Fruit fly (Drosophila melanogaster): ENCODE data around the gene wrm1.

The wrm1 gene

DNA sequence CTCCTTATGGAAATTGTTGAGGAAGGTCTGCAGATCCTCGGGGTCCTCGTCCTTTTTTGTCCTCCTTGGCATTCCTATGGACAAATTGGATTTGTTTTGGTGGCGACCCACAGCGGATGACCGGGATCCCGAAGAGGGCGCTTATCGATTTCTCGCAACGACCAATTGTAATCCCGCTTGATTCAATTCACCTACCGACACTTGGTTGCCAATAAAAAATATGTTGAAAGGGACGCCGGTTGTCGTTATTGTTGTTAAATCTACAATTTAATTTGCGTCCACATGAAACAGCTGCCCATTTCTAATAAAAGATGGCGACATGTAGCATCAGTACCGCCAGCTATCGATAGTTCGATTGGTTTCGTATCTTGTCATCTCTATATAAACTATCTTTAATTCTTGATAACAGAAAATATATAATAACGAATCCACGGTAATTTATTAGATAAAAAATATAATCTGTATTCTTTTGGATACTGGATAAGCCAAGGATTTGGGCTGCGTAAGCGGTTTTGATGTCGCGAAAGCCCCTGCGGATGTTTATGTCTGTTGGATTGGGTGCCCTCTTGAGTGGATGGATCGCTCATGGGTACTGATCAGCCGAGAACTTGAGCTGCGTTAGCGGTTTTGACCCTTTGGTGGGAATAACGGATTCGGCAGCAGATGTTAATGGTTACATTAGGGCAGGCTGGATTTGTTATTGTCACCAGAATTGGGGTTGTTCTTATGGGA, 21.5 kb upstream of the wrm1 start, which contains the start of gene CTCF:
CTCF (minus strand) TSS at position 328 of the 732 bp plus-strand sequence.
- TF ChIP-seq hbn (GFP tag; IDR thresholded peaks at IDR 0.05; ENCODE audit: partially characterized antibody) (peak; percentile 61), CG34422 (GFP tag; IDR thresholded peaks at IDR 0.05) (peak; percentile 63), CG18619 (GFP tag; optimal IDR thresholded peaks at IDR 0.05) (peak; percentile 7), ranshi (GFP tag; IDR thresholded peaks at IDR 0.05) (no peak), HmgZ (tag; optimal IDR thresholded peaks at IDR 0.05) (peak; percentile 24), CG9932 (GFP tag; IDR thresholded peaks at IDR 0.05) (peak; percentile 43), emc (GFP tag; optimal IDR thresholded peaks at IDR 0.05) (no peak), CG15269 (tag; optimal IDR thresholded peaks at IDR 0.05) (peak; percentile 37), Trl (optimal IDR thresholded peaks at IDR 0.05) (no peak), Trl (GFP tag; optimal IDR thresholded peaks at IDR 0.05) (peak; percentile 17), CG9876 (GFP tag; optimal IDR thresholded peaks at IDR 0.05) (peak; percentile 36), Fer1 (GFP tag; optimal IDR thresholded peaks at IDR 0.05) (peak; percentile 62), bcd (GFP tag; optimal IDR thresholded peaks at IDR 0.05) (no peak), Oli (tag; optimal IDR thresholded peaks at IDR 0.05) (peak; percentile 32), caup (GFP tag; optimal IDR thresholded peaks at IDR 0.05; ENCODE audit: severe bottlenecking) (peak; percentile 23), CG13296 (GFP tag; optimal IDR thresholded peaks at IDR 0.05) (peak; percentile 37), row (GFP tag; IDR thresholded peaks at IDR 0.05) (peak; percentile 56; the same call in 2 of the 3 replicates), gro (GFP tag; optimal IDR thresholded peaks at IDR 0.05) (peak; percentile 46), D19A (tag; optimal IDR thresholded peaks at IDR 0.05) (peak; percentile 41), CG4854 (GFP tag; optimal IDR thresholded peaks at IDR 0.05) (peak; percentile 29), Hr39 (optimal IDR thresholded peaks at IDR 0.05) (no peak), Six4 (GFP tag; optimal IDR thresholded peaks at IDR 0.05) (peak; percentile 3), twi (tag; optimal IDR thresholded peaks at IDR 0.05) (peak; percentile 35), dysf (GFP tag; IDR thresholded peaks at IDR 0.05) (peak; percentile 67; the same call in 2 of the 3 replicates), Myb (GFP tag; optimal IDR thresholded peaks at IDR 0.05) (peak; percentile 60), cad (GFP tag; optimal IDR thresholded peaks at IDR 0.05) (no peak), Poxn (GFP tag; IDR thresholded peaks at IDR 0.05) (no peak), CG1233 (GFP tag; optimal IDR thresholded peaks at IDR 0.05) (peak; percentile 38), CG1832 (GFP tag; optimal IDR thresholded peaks at IDR 0.05) (no peak), CG1024 (GFP tag; IDR thresholded peaks at IDR 0.05) (peak; percentile 13; the same call in 1 of the 2 replicates), org-1 (GFP tag; optimal IDR thresholded peaks at IDR 0.05) (no peak), D (optimal IDR thresholded peaks at IDR 0.05) (peak; percentile 58), D (GFP tag; optimal IDR thresholded peaks at IDR 0.05) (peak; percentile 1), CG33213 (GFP tag; optimal IDR thresholded peaks at IDR 0.05) (peak; percentile 76), ind (GFP tag; optimal IDR thresholded peaks at IDR 0.05) (peak; percentile 4), salm (tag; optimal IDR thresholded peaks at IDR 0.05) (peak; percentile 5), tin (GFP tag; optimal IDR thresholded peaks at IDR 0.05) (peak; percentile 15), usp (GFP tag; optimal IDR thresholded peaks at IDR 0.05) (no peak), Antp (GFP tag; optimal IDR thresholded peaks at IDR 0.05) (peak; percentile 55), Scr (GFP tag; IDR thresholded peaks at IDR 0.05; ENCODE audit: partially characterized antibody) (peak; percentile 80), Lpt (GFP tag; optimal IDR thresholded peaks at IDR 0.05) (no peak), HLH4C (GFP tag; IDR thresholded peaks at IDR 0.05; ENCODE audit: partially characterized antibody) (peak; percentile 82), vnd (GFP tag; IDR thresholded peaks at IDR 0.05; ENCODE audit: partially characterized antibody) (peak; percentile 65; the same call in 2 of the 3 replicates), CG15514 (GFP tag; optimal IDR thresholded peaks at IDR 0.05) (peak; percentile 95), mam (GFP tag; optimal IDR thresholded peaks at IDR 0.05) (peak; percentile 23), NC2β (GFP tag; optimal IDR thresholded peaks at IDR 0.05) (peak; percentile 38), pfk (GFP tag; optimal IDR thresholded peaks at IDR 0.05) (peak; percentile 16), zfh1 (GFP tag; IDR thresholded peaks at IDR 0.05) (0 out of 3 replicates have a peak, but pooled peaks have one; percentile 32), ara (GFP tag; IDR thresholded peaks at IDR 0.05) (0 out of 2 replicates have a peak, but pooled peaks have one; percentile 39), CG1647 (GFP tag; optimal IDR thresholded peaks at IDR 0.05) (peak; percentile 17), CG4820 (GFP tag; optimal IDR thresholded peaks at IDR 0.05) (peak; percentile 38)

Measured in whole organism, embryonic.